Fruit fly (Drosophila melanogaster) whole organism, embryonic: ENCODE results near the gene CG9289.

ENCODE experiments used
- CG12071 ChIP-seq: fragments of 200-800 bp; sonication (Bioruptor generic); optimal IDR thresholded peaks from 3 replicates; lab custom pipeline; 2018; ENCODE audit warnings: missing biosample characterization, mild to moderate bottlenecking, missing genetic modification characterization
- CG12219 ChIP-seq: fragments of 200-800 bp; sonication (Bioruptor generic); optimal IDR thresholded peaks from 3 replicates; lab custom pipeline; 2018; ENCODE audit warnings: missing biosample characterization, mild to moderate bottlenecking, missing genetic modification characterization
- CG12299 ChIP-seq: fragments of 200-800 bp; sonication (Bioruptor generic); optimal IDR thresholded peaks from 2 replicates; lab custom pipeline; 2018; ENCODE audit warnings: missing biosample characterization, mild to moderate bottlenecking, missing genetic modification characterization
- CG12391 ChIP-seq: fragments of 200-800 bp; sonication (Bioruptor generic); optimal IDR thresholded peaks from 3 replicates; lab custom pipeline; 2018; ENCODE audit warnings: missing biosample characterization, mild to moderate bottlenecking, missing genetic modification characterization, moderate library complexity
- CG14710 ChIP-seq: fragments of 200-800 bp; sonication (Bioruptor generic); optimal IDR thresholded peaks from 3 replicates; lab custom pipeline; 2019; ENCODE audit warnings: missing biosample characterization, mild to moderate bottlenecking, missing genetic modification characterization, moderate library complexity
- CG15011 ChIP-seq: fragments of 200-800 bp; sonication (Bioruptor generic); optimal IDR thresholded peaks from 3 replicates; lab custom pipeline; 2018; ENCODE audit warnings: missing biosample characterization, mild to moderate bottlenecking, missing genetic modification characterization
- CG17361 ChIP-seq: fragments of 200-800 bp; sonication (Bioruptor generic); IDR thresholded peaks from 3 replicates; pipeline ENCODE4 v1.3.6; 2022; ENCODE audit warnings: missing biosample characterization, missing genetic modification characterization
- CG18011 ChIP-seq: fragments of 200-800 bp; sonication (Bioruptor generic); optimal IDR thresholded peaks from 2 replicates; lab custom pipeline; 2017; ENCODE audit warnings: missing biosample characterization, missing genetic modification characterization, mild to moderate bottlenecking, moderate library complexity, missing genotype
- CG18476 ChIP-seq: fragments of 200-800 bp; sonication (Bioruptor generic); optimal IDR thresholded peaks from 2 replicates; lab custom pipeline; 2016; ENCODE audit warnings: missing biosample characterization, mild to moderate bottlenecking, missing genetic modification characterization
- CG2202 ChIP-seq: fragments of 200-800 bp; sonication (Bioruptor generic); optimal IDR thresholded peaks from 2 replicates; lab custom pipeline; 2018; ENCODE audit warnings: missing biosample characterization, mild to moderate bottlenecking, missing genetic modification characterization
- CG3065 ChIP-seq: fragments of 200-800 bp; sonication (Bioruptor generic); optimal IDR thresholded peaks from 2 replicates; lab custom pipeline; 2016; ENCODE audit warnings: missing biosample characterization, missing genetic modification characterization
- CG31224 ChIP-seq: fragments of 200-800 bp; sonication (Bioruptor generic); IDR thresholded peaks from 2 replicates; pipeline ENCODE4 v1.3.6; 2022; ENCODE audit warnings: missing biosample characterization, missing genetic modification characterization
- CG31441 ChIP-seq: fragments of 200-800 bp; sonication (Bioruptor generic); IDR thresholded peaks from 2 replicates; pipeline ENCODE4 v1.3.6; 2022; ENCODE audit warnings: missing biosample characterization, missing genetic modification characterization
- CG3281 ChIP-seq: fragments of 200-800 bp; sonication (Bioruptor generic); optimal IDR thresholded peaks from 3 replicates; lab custom pipeline; 2017; ENCODE audit warnings: missing biosample characterization, mild to moderate bottlenecking, missing genetic modification characterization
- CG3407 ChIP-seq: fragments of 200-800 bp; sonication (Bioruptor generic); optimal IDR thresholded peaks from 2 replicates; lab custom pipeline; 2018; ENCODE audit warnings: missing biosample characterization, mild to moderate bottlenecking, missing genetic modification characterization
- CG4404 ChIP-seq: fragments of 200-800 bp; sonication (Bioruptor generic); IDR thresholded peaks from 2 replicates; pipeline ENCODE4 v1.3.6; 2022; ENCODE audit warnings: missing biosample characterization, missing genetic modification characterization
- CG4707 ChIP-seq: fragments of 200-800 bp; sonication (Bioruptor generic); optimal IDR thresholded peaks from 2 replicates; lab custom pipeline; 2018; ENCODE audit warnings: missing biosample characterization, mild to moderate bottlenecking, missing genetic modification characterization, moderate library complexity
- CG6272 ChIP-seq: fragments of 200-800 bp; sonication (Bioruptor generic); IDR thresholded peaks from 2 replicates; pipeline ENCODE4 v1.3.6; 2022; ENCODE audit warnings: missing biosample characterization, missing genetic modification characterization
- CG6813 ChIP-seq: fragments of 200-800 bp; sonication (Bioruptor generic); optimal IDR thresholded peaks from 2 replicates; lab custom pipeline; 2017; ENCODE audit warnings: missing biosample characterization, missing genetic modification characterization, mild to moderate bottlenecking, moderate library complexity, missing genetic modification reagents
- CG8478 ChIP-seq: fragments of >200 bp; optimal IDR thresholded peaks from 2 replicates; lab custom pipeline; 2018
- CG9932 ChIP-seq: fragments of 200-800 bp; sonication (Bioruptor generic); IDR thresholded peaks from 2 replicates; pipeline ENCODE4 v1.3.6; 2022; ENCODE audit warnings: missing biosample characterization, missing genetic modification characterization
- Dref ChIP-seq: fragments of 200-800 bp; sonication (Bioruptor generic); IDR thresholded peaks from 2 replicates; pipeline ENCODE4 v1.3.6; 2022; ENCODE audit warnings: missing biosample characterization, missing genetic modification characterization
- Drgx ChIP-seq: fragments of 200-800 bp; sonication (Bioruptor generic); IDR thresholded peaks from 2 replicates; pipeline ENCODE4 v1.3.6; 2022; ENCODE audit warnings: missing biosample characterization, missing genetic modification characterization
- GATAe ChIP-seq: fragments of 200-800 bp; sonication (Bioruptor generic); conservative IDR thresholded peaks from 2 replicates; pipeline ENCODE4 v1.3.6; 2022; ENCODE audit warnings: missing biosample characterization, missing genetic modification characterization
- HLH54F ChIP-seq: fragments of 200-800 bp; sonication (Bioruptor generic); optimal IDR thresholded peaks from 3 replicates; lab custom pipeline; 2016; ENCODE audit warnings: missing biosample characterization, missing genetic modification characterization
- Hand ChIP-seq: fragments of 200-800 bp; sonication (Bioruptor generic); optimal IDR thresholded peaks from 2 replicates; lab custom pipeline; 2017; ENCODE audit warnings: mild to moderate bottlenecking, missing biosample characterization, missing genetic modification reagents, missing genetic modification characterization
- Hey ChIP-seq: fragments of 200-800 bp; sonication (Bioruptor generic); optimal IDR thresholded peaks from 3 replicates; lab custom pipeline; 2018; ENCODE audit warnings: missing biosample characterization, mild to moderate bottlenecking, missing genetic modification characterization
- Nf-YA ChIP-seq: fragments of 200-800 bp; sonication (Bioruptor generic); IDR thresholded peaks from 2 replicates; pipeline ENCODE4 v1.3.6; 2022; ENCODE audit warnings: missing biosample characterization, missing genetic modification characterization
- Nf-YB ChIP-seq: fragments of 200-800 bp; sonication (Bioruptor generic); optimal IDR thresholded peaks from 3 replicates; lab custom pipeline; 2019; ENCODE audit warnings: missing biosample characterization, mild to moderate bottlenecking, missing genetic modification characterization, moderate library complexity
- Trl ChIP-seq, 3 experiments: fragments of >200 bp in 2 of 3; fragments of 200-800 bp in 1 of 3; sonication (Bioruptor generic) in 1 of 3; optimal IDR thresholded peaks; 2 replicates in 1 of 3; 3 replicates in 2 of 3; lab custom pipeline; 2016 to 2017; ENCODE audit warnings: missing biosample characterization in 1 of 3, missing genetic modification characterization in 1 of 3
- abd-A ChIP-seq: fragments of 200-800 bp; sonication (Bioruptor generic); optimal IDR thresholded peaks from 3 replicates; lab custom pipeline; 2019; ENCODE audit warnings: missing biosample characterization, mild to moderate bottlenecking, missing genetic modification characterization, moderate library complexity
- aop ChIP-seq: fragments of 200-800 bp; sonication (Bioruptor generic); IDR thresholded peaks from 2 replicates; pipeline ENCODE4 v1.3.6; 2022; ENCODE audit warnings: missing biosample characterization, missing genetic modification characterization
- ara ChIP-seq: fragments of 200-800 bp; sonication (Bioruptor generic); IDR thresholded peaks from 2 replicates; pipeline ENCODE4 v1.3.6; 2022; ENCODE audit warnings: missing biosample characterization, missing genetic modification characterization
- chinmo ChIP-seq: fragments of 200-800 bp; sonication (Bioruptor generic); IDR thresholded peaks from 4 replicates; pipeline ENCODE4 v1.3.6; 2022; ENCODE audit warnings: missing biosample characterization, missing genetic modification characterization; ENCODE audit not compliant: partially characterized antibody
- chn ChIP-seq: fragments of 200-800 bp; sonication (Bioruptor generic); optimal IDR thresholded peaks from 2 replicates; lab custom pipeline; 2016; ENCODE audit warnings: missing biosample characterization, missing genetic modification characterization
- exex ChIP-seq: fragments of 200-800 bp; sonication (Bioruptor generic); optimal IDR thresholded peaks from 4 replicates; lab custom pipeline; 2018; ENCODE audit warnings: missing biosample characterization, mild to moderate bottlenecking, missing genetic modification characterization, moderate library complexity
- fd3F ChIP-seq: fragments of 200-800 bp; sonication (Bioruptor generic); optimal IDR thresholded peaks from 2 replicates; lab custom pipeline; 2018; ENCODE audit warnings: missing biosample characterization, mild to moderate bottlenecking, missing genetic modification characterization, moderate library complexity
- fd96Cb ChIP-seq: fragments of 200-800 bp; sonication (Bioruptor generic); optimal IDR thresholded peaks from 2 replicates; lab custom pipeline; 2018; ENCODE audit warnings: missing biosample characterization, mild to moderate bottlenecking, missing genetic modification characterization, moderate library complexity
- ftz-f1 ChIP-seq: fragments of 200-800 bp; sonication (Bioruptor generic); optimal IDR thresholded peaks from 2 replicates; lab custom pipeline; 2016; ENCODE audit warnings: missing biosample characterization, missing genetic modification characterization
- gro ChIP-seq: fragments of 200-800 bp; sonication (Bioruptor generic); optimal IDR thresholded peaks from 2 replicates; lab custom pipeline; 2016; ENCODE audit warnings: missing biosample characterization, missing genetic modification characterization
- gsb-n ChIP-seq: fragments of 200-800 bp; sonication (Bioruptor generic); optimal IDR thresholded peaks from 3 replicates; lab custom pipeline; 2018; ENCODE audit warnings: missing biosample characterization, mild to moderate bottlenecking, missing genetic modification characterization
- ham ChIP-seq: fragments of 200-800 bp; sonication (Bioruptor generic); IDR thresholded peaks from 2 replicates; pipeline ENCODE4 v1.3.6; 2022; ENCODE audit warnings: missing biosample characterization, missing genetic modification characterization
- kay ChIP-seq: fragments of 200-800 bp; sonication (Bioruptor generic); optimal IDR thresholded peaks from 2 replicates; lab custom pipeline; 2016; ENCODE audit warnings: missing biosample characterization, missing genetic modification characterization
- phol ChIP-seq: fragments of 200-800 bp; sonication (Bioruptor generic); optimal IDR thresholded peaks from 3 replicates; lab custom pipeline; 2018; ENCODE audit warnings: missing biosample characterization, mild to moderate bottlenecking, missing genetic modification characterization, moderate library complexity
- pita ChIP-seq: fragments of 200-800 bp; sonication (Bioruptor generic); optimal IDR thresholded peaks from 2 replicates; lab custom pipeline; 2017; ENCODE audit warnings: missing biosample characterization, mild to moderate bottlenecking, missing genetic modification characterization
- salm ChIP-seq: fragments of 200-800 bp; sonication (Bioruptor generic); optimal IDR thresholded peaks from 2 replicates; lab custom pipeline; 2018; ENCODE audit warnings: missing biosample characterization, mild to moderate bottlenecking, missing genetic modification characterization
- sens-2 ChIP-seq: fragments of 200-800 bp; sonication (Bioruptor generic); IDR thresholded peaks from 2 replicates; pipeline ENCODE4 v1.3.6; 2022; ENCODE audit warnings: missing biosample characterization, missing genetic modification characterization
- seq ChIP-seq: fragments of 200-800 bp; sonication (Bioruptor generic); IDR thresholded peaks from 2 replicates; pipeline ENCODE4 v1.3.6; 2022; ENCODE audit warnings: missing biosample characterization, missing genetic modification characterization
- sim ChIP-seq: fragments of 200-800 bp; sonication (Bioruptor generic); IDR thresholded peaks from 2 replicates; pipeline ENCODE4 v1.3.6; 2022; ENCODE audit warnings: missing biosample characterization, missing genetic modification characterization
- sob ChIP-seq: fragments of 200-800 bp; sonication (Bioruptor generic); IDR thresholded peaks from 2 replicates; pipeline ENCODE4 v1.3.6; 2022; ENCODE audit warnings: missing biosample characterization, missing genetic modification characterization
- zfh1 ChIP-seq: fragments of 200-800 bp; sonication (Bioruptor generic); IDR thresholded peaks from 3 replicates; pipeline ENCODE4 v1.3.6; 2022; ENCODE audit warnings: missing biosample characterization, missing genetic modification characterization

The CG9289 gene

dm6 chr2L:8699895-8700314 is 15.7 kb upstream of the CG9289 start (continued):
- TF ChIP-seq Hand (GFP tag; lab: Kevin White, UChicago) = peak; percentile 16
- TF ChIP-seq CG18476 (GFP tag; lab: Kevin White, UChicago) = no peak
- no peak for TF ChIP-seq sens-2 (GFP tag; lab: Robert Waterston, UW)
- TF ChIP-seq aop (GFP tag; lab: Robert Waterston, UW) = no peak
- peak; percentile 34 for TF ChIP-seq CG12219 (GFP tag; lab: Kevin White, UChicago)
- peak; percentile 24 for TF ChIP-seq CG18011 (GFP tag; lab: Kevin White, UChicago)
- TF ChIP-seq CG3065 = no peak
- no peak for TF ChIP-seq Dref (GFP tag; lab: Robert Waterston, UW)
- peak; percentile 29 for TF ChIP-seq Nf-YB (GFP tag; lab: Kevin White, UChicago)
- peak; percentile 21 for TF ChIP-seq gro (GFP tag; lab: Kevin White, UChicago)
- no peak for TF ChIP-seq CG31224 (GFP tag; lab: Robert Waterston, UW)
- peak; percentile 64 for TF ChIP-seq CG2202 (tag; lab: Kevin White, UChicago)
- peak; percentile 96 for TF ChIP-seq exex (tag; lab: Kevin White, UChicago)
- TF ChIP-seq CG6272 (GFP tag; lab: Robert Waterston, UW) = no peak
- no peak for TF ChIP-seq chn (GFP tag; lab: Kevin White, UChicago)
- no peak for TF ChIP-seq sim (GFP tag; lab: Robert Waterston, UW)
- peak; percentile 13 for TF ChIP-seq CG14710
- TF ChIP-seq CG4707 (GFP tag; lab: Kevin White, UChicago) = peak; percentile 67
- TF ChIP-seq ham (GFP tag; lab: Robert Waterston, UW) = no peak
- peak; percentile 39; the same call in 1 of the 2 replicates for TF ChIP-seq sob (GFP tag; lab: Robert Waterston, UW)
- TF ChIP-seq CG12299 (tag; lab: Kevin White, UChicago) = peak; percentile 70
- TF ChIP-seq CG4404 (GFP tag; lab: Robert Waterston, UW) = no peak
- peak; percentile 72 for TF ChIP-seq CG3407 (GFP tag; lab: Kevin White, UChicago)
- TF ChIP-seq CG8478 = no peak
- peak; percentile 43 for TF ChIP-seq abd-A (tag; lab: Kevin White, UChicago)
- TF ChIP-seq CG3281 (GFP tag; lab: Kevin White, UChicago) = peak; percentile 69
- 0 out of 3 replicates have a peak, but pooled peaks have one; percentile 16 for TF ChIP-seq zfh1 (GFP tag; lab: Robert Waterston, UW)
- no peak for TF ChIP-seq pita (GFP tag; lab: Kevin White, UChicago)
- TF ChIP-seq gsb-n = peak; percentile 72
- no peak for TF ChIP-seq ara
- peak; percentile 74 for TF ChIP-seq Hey (tag; lab: Kevin White, UChicago)
- 0 out of 2 replicates have a peak, but pooled peaks have one; percentile 14 for TF ChIP-seq CG9932
- TF ChIP-seq HLH54F (GFP tag; lab: Kevin White, UChicago) = no peak
- peak; percentile 90; the same call in 3 of the 4 replicates for TF ChIP-seq chinmo
- no peak for TF ChIP-seq CG17361 (GFP tag; lab: Robert Waterston, UW)
- peak; percentile 50 for TF ChIP-seq CG15011 (GFP tag; lab: Kevin White, UChicago)
- peak; percentile 5 for TF ChIP-seq fd96Cb (tag; lab: Kevin White, UChicago)
- TF ChIP-seq CG6813 (GFP tag; lab: Kevin White, UChicago) = peak; percentile 55
- TF ChIP-seq Nf-YA (GFP tag; lab: Robert Waterston, UW) = no peak; the same call in 1 of the 2 replicates
- TF ChIP-seq GATAe = peak; percentile 69
- TF ChIP-seq Drgx (GFP tag; lab: Robert Waterston, UW) = no peak
- TF ChIP-seq kay (GFP tag; lab: Kevin White, UChicago) = no peak
- peak; percentile 21 for TF ChIP-seq ftz-f1 (GFP tag; lab: Kevin White, UChicago)
- TF ChIP-seq fd3F (GFP tag; lab: Kevin White, UChicago) = peak; percentile 29
- no peak for TF ChIP-seq Trl (optimal IDR thresholded peaks at IDR 0.05; lab: Kevin White, UChicago)
- peak; percentile 1 for TF ChIP-seq Trl (GFP tag; optimal IDR thresholded peaks at IDR 0.05; lab: Kevin White, UChicago)
- TF ChIP-seq seq (GFP tag; lab: Robert Waterston, UW) = peak; percentile 51; the same call in 1 of the 2 replicates
- TF ChIP-seq CG12071 = peak; percentile 80
- 0 out of 2 replicates have a peak, but pooled peaks have one; percentile 46 for TF ChIP-seq CG31441 (GFP tag; lab: Robert Waterston, UW)
- TF ChIP-seq CG12391 (tag; lab: Kevin White, UChicago) = peak; percentile 27
- no peak for TF ChIP-seq phol
- TF ChIP-seq salm (tag; lab: Kevin White, UChicago) = peak; percentile 81
